Fruit fly (Drosophila melanogaster) ovary, adult (tissue): ENCODE results near the gene alpha-Man-Ia.

Experiments used
- CG17801 ChIP-seq: fragments of 200-800 bp; optimal IDR thresholded peaks from 2 replicates; lab custom pipeline; 2019; ENCODE audit warnings: missing biosample characterization, mild to moderate bottlenecking, missing genetic modification characterization, moderate library complexity; ENCODE audit not compliant: partially characterized antibody

The alpha-Man-Ia gene

DNA sequence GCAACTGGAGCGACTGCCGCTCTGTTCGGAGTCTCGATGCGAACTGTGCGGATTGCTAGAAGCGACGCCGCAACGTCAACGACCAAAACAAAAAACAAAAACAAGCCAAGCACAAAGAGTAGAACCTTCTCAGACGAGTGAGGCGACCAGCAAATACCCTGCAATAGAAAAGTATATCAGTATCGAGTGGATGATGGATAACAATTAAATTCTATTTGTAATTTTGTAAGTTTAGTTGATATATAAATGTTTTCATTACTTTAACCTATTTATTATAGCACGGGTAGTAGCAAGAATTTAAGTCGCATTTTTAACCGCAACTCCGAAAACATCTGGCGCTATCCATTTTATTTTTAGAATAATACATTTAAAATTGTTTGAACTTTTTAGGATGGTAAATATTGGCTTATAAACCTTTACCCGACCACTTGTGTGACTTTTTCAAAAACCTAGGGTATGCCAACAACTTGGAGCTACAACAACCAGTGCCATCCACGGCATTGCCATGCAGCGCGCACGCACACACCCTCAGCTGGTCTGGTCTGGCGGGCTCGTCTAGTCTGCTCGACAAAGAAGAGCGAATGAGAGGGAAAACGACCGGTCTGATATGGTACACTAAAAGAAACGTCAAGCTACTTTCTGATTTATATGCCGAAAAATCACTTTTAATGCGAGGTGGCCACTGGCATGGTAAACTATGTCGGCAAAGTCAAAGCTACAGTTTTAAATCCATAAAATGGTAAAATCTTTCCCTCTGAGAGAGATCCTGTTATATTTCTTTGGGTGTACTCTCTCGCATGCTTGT, 60.3 kb downstream of the alpha-Man-Ia start, which contains the start of gene CG12643:
TSS of gene CG12643 (minus strand) at position 51 of the 805 bp plus-strand sequence.
- TF ChIP-seq CG17801 (GFP tag; lab: Kevin White, UChicago), result peak; percentile 54

DNA sequence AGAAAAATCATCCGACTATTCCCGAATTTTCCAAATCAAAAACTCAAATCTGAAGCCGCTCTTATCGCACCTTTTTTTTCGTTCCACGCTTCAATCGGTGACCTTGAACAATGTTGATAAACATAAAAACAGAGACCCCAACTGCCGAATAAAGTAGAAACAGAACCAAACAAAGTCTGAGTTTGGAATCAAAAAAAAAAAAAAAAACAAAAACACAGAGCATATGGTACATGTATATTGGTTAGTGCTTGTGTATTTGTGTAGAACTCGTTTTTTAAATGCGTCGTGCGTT, 61.9 kb downstream of the alpha-Man-Ia start:
- TF ChIP-seq CG17801 (GFP tag; lab: Kevin White, UChicago), result no peak

DNA sequence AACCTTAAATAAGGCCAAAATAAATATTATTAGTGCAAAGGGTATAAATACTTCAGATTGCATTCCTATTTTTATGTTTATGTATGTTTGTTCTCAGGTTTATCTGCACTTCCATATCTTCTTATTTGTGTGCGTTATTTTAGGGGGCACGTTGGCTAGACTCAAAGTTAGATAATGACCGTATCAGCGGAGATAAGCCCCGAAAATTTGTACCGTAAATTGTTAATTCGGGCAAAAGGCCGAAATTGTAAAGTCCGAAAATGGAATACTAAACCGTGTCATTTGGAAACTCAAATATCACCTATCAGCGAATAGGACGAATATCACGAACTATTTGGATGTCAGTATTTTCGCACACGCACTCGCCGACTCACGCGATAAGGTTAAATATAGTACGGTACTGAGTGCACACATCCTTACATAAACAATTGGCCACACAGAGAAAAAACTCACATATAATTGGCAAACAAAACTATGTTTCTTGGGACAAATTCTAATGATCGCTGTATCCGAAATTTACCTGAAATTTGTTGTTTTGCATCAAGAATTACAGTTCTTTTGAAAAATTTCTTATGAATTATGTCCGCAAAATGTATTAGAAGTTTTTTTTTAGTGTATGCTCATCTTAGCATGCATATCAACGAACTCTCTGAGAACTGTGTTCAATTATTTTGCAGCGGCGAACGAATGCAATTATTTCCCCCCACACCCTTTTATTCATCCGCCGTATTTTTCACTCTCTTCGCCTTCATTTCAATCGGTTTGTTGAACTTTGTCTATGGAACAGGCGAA, 62.4 kb downstream of the alpha-Man-Ia start, which contains the start of gene Hk:
TSS of gene Hk (minus strand) at position 321 of the 792 bp plus-strand sequence.
- no peak for TF ChIP-seq CG17801 (GFP tag; lab: Kevin White, UChicago)

DNA sequence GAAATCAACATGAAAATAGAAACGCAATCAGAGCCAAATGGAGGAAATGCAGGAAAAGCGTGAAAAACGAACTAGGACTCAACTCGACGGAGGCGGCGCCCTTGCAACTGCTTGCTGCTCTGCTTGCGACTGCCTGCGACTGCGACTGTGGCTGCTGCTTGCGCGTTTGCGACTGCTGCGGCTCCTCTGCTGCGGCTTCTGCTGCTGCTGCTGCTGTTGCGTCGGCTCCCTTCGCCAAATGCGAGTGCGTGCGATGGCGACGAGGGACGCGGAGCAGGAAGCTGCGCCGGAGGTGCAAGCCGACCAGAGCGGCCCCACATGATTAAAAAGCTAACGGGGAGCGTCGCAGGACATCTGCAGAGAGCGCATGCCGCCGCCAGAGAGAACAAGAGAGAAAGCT, 64.6 kb downstream of the alpha-Man-Ia start:
- no peak for TF ChIP-seq CG17801 (GFP tag; lab: Kevin White, UChicago)

DNA sequence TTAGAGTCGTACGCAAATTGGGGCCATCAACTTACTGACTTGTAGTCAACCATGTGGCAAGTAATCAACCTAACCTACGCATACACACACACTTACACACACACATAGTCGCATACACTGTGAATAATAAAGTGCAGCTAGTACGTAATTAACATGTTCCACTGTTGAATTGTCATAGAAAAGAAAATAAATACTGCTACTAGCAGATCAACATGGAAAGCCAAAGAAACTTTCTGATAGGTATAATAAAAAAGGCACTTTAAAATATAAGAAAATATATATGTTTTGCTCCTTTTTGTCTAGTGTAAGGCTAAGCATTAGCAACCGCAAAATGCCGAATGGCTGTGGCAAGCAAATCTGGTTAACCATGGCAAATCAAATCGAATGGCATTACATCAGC, 66.2 kb downstream of the alpha-Man-Ia start:
- TF ChIP-seq CG17801 (GFP tag; lab: Kevin White, UChicago), result no peak

DNA sequence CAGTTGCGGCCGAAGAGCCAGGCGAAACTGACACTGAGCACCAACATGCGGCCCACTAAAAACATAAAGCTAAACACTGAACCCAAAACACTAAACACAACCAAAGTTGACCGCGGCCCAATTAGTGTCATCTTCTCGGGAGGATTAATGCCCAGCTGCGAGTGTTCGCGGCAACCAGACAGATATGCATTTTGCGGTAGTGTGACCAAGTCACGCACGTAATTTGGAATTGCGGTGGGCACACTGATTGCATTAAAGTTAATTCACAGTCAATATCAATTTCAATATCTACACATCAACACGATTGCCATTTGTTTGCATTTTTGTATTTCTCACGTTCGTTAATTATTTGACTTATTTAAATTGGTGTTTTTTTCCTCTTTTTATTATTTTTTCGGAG, 69.5 kb downstream of the alpha-Man-Ia start:
- no peak for TF ChIP-seq CG17801 (GFP tag; lab: Kevin White, UChicago)

DNA sequence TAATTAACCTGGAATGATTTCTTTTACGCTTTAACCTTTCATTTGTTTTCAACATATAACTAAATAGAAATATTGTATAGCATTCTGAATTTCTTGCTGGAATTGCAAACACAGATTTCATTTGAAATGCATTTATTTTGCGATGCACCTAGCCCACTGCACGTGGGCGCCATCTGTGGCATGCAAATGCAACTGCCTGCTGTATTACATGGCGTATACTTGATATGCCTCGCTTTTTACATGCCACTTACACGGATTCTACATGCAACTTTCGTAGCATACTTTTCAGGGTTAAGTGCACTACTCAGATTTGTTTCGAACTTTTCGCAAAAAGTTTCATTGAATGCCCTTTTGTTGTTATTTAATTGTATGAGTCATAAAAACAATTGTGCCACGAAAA, 73.0 kb downstream of the alpha-Man-Ia start:
- no peak for TF ChIP-seq CG17801 (GFP tag; lab: Kevin White, UChicago)

DNA sequence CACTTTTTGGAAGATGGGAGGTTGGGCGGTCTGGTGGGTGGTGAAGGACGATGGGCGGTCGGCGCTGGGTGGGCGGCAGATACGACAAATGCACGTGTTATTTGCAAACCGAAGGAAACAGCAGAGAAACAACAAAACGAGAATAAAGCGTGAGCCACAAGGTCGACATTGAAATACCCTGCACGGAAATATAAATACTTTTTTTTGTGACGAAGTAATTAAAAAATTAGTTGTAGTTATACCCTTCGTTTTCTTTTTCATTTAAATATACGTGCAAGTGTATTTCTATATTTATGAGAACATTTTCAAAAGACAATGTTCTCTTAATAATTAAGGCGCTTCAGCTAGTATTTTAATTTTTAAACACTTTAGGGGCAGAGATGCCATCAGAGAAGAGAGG, 75.1 kb downstream of the alpha-Man-Ia start:
- no peak for TF ChIP-seq CG17801 (GFP tag; lab: Kevin White, UChicago)

DNA sequence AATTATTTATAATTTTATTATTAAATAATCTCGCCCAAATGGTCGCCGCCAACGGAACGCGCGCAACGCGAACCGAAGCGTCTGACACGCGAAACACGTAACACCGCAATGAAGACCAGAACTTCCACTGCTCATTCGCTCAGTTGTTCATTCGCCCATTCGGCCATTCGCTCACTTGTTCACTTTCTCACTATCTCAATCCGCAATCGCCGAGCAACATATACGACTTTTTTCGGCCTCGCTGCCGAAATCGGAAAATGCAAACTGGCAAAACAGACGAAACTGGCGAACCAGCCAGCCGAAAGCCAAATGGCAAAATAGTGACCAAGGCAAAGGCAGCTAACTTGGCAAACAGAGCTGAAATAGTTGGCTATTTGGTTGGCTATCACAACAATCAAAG, 75.7 kb downstream of the alpha-Man-Ia start:
- no peak for TF ChIP-seq CG17801 (GFP tag; lab: Kevin White, UChicago)

DNA sequence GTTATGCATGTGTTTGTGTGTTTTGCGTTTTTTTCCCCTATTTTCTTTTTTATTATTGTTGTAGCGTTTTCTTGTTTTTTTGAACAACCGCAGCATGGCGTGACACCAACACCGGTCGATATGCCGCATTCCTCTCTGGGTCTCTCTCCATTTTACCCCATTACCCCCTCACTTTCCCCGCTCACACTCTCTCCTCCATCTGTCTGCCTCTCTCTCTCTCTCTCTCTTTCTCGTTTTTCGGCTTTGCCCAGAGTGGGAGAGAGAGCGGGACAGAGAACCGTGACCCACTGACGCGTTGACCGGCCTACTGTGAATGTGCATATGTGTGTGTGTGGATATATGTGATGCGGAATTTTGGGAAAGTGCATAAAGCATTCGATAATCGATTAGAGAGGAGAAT, 78.4 kb downstream of the alpha-Man-Ia start:
- no peak for TF ChIP-seq CG17801 (GFP tag; lab: Kevin White, UChicago)

DNA sequence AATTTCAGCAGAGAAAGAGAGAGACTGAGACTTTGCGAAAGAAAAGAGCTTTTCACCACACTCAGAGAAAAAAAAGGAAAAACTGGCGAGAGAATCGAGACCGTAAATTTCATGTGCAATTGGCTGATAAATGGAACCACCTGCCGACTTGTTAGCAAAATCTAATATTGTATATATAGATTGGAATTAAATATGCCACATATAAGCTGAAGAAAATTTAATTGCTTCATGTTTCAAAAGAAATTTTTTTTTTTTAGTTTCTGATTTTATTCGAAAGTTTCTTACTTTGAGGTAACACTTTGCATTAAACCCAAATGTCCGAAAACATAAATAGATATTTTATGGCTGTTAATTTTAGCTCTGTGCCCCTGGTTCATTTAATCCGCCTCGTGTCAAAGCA, 81.0 kb downstream of the alpha-Man-Ia start:
- no peak for TF ChIP-seq CG17801 (GFP tag; lab: Kevin White, UChicago)

DNA sequence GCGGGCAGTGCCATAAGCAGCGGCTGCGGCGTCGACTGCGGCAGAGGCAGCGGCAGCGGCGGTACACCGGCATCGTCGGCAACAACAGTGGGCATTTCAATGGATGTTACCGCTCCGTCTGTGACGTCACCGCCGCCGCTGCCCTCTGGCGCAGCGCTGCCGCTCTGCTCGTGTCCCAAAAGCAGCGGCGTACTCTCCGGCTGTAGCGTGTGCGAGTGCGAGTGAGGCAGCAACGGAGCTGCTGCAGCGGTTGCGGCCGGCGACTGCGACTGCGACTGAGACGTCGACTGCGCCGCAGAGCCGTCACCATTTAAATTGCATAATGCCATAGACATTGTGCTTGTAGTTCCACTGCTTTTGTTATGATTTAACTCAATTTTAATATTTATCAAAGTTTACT, 82.2 kb downstream of the alpha-Man-Ia start:
- no peak for TF ChIP-seq CG17801 (GFP tag; lab: Kevin White, UChicago)

DNA sequence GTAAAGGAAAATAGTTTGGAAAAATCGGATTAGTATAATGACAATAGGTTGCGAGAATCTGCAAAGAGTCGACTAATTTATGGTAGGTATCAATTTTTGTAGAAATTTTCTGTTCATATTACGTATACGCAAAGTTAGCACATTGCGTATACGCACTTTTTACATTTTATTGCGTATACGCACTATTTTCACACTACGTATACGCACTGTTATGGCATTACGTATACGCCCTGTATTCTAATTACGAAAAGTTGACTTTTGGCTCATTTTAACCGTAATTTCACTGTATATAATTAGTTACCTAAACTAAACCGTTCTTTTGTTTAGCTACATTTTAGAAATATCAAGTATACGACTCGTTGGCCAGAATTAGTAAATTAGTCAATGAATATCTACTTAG, 82.9 kb downstream of the alpha-Man-Ia start:
- TF ChIP-seq CG17801 (GFP tag; lab: Kevin White, UChicago), result no peak

DNA sequence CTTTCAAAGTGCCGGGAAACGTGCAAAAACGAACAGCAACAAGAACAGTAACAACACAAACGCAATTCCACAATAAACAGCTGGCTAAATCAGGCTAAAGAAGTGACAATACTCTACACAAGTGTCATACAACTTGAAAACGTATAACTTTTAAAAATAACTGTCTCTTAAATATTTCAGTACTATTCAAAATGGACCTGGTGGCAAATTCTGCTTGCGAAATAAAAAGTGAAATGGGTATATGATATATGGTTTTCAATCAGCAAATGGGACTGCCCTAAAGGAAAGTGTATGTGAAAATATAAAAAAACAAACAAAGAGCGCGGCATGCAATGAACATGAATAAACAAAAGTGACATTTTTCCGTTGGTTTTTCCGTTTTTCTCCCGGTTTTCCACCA, 83.8 kb downstream of the alpha-Man-Ia start:
- no peak for TF ChIP-seq CG17801 (GFP tag; lab: Kevin White, UChicago)

DNA sequence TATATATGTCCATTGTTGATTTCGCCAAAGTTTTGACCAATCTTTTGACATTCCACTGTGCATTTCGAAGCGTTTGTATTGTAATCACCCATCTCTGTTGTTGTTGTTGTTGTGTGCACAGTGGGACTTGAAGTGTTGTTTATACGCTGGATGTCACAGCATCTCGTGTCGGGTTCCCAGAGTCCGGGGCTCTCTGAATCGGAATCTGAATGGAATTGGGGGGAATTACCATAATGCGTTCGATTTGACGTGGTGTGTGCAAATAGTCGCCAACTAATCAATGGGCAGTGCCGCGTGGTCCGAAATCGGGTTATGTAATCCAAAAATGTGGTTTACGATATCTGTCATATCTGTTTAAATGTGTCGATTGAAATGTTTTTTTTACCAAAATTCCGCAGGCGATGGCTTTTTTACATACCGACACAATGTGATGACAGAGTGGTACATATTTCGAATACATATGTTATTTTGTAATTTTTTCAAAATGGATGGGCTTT, 91.7 kb downstream of the alpha-Man-Ia start:
- no peak for TF ChIP-seq CG17801 (GFP tag; lab: Kevin White, UChicago)

DNA sequence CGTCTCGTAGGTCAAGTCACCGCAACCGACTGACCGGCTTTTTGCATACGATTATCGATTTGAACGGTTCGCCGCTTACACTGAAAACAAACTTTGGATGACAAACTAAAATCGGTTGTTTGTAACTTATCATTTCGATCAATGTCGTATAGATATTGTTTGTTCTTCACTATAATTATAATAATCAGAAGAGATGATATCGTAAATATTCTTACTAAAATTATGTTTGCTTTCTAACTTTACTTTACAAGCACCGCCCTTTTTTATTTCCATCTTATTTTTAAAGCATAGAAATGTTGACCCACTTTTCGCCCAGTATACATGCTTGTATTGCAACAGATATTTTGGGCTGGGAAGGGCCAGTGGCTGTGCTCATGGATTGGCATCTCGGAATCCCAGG, 92.7 kb downstream of the alpha-Man-Ia start, which contains the start of gene CG2961:
TSS of gene CG2961 (minus strand) at position 16 of the 400 bp plus-strand sequence.
- TF ChIP-seq CG17801 (GFP tag; lab: Kevin White, UChicago), result no peak
